Fruit fly (Drosophila melanogaster): ENCODE results near the gene cv-d.

The cv-d gene

DNA sequence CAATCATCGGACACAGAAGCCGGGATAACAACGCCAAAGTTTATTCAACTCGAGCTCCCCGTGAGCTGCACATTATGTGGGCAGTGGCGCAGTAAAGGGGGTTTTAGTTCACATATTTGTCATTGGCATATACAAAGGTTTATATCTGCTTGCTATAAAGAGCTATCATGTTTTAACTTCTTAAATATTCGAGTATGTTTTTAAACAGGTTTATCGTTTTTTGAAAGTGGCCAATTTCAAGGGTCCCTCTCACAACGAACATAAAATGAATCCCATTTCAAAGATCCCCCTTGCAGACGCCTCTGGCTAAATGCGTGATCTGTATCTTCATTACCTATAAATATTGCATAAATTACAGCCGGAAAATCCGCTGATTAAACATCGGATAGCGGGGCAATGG, 25.8 kb downstream of the cv-d start (continued):
- TF ChIP-seq CG10543 (GFP tag; optimal IDR thresholded peaks at IDR 0.05): no peak
- TF ChIP-seq CG6689 (GFP tag; IDR thresholded peaks at IDR 0.05): peak; percentile 24; the same call in 1 of the 2 replicates
- peak; percentile 38 for TF ChIP-seq CG15269 (tag; optimal IDR thresholded peaks at IDR 0.05)
- TF ChIP-seq seq (GFP tag; IDR thresholded peaks at IDR 0.05): 0 out of 2 replicates have a peak, but pooled peaks have one; percentile 12
- TF ChIP-seq CG6272 (GFP tag; IDR thresholded peaks at IDR 0.05): no peak
- no peak for TF ChIP-seq abd-A (tag; optimal IDR thresholded peaks at IDR 0.05)
- no peak for TF ChIP-seq danr (GFP tag; IDR thresholded peaks at IDR 0.05)
- peak; percentile 13 for TF ChIP-seq CG9817 (tag; optimal IDR thresholded peaks at IDR 0.05)
- TF ChIP-seq CG7839 (tag; optimal IDR thresholded peaks at IDR 0.05): no peak
- no peak for TF ChIP-seq Sin3A (optimal IDR thresholded peaks at IDR 0.05)
- TF ChIP-seq CG17802 (tag; optimal IDR thresholded peaks at IDR 0.05): no peak
- no peak for TF ChIP-seq odd (GFP tag; optimal IDR thresholded peaks at IDR 0.05)
- no peak for TF ChIP-seq CG12236 (GFP tag; optimal IDR thresholded peaks at IDR 0.05)
- peak; percentile 21 for TF ChIP-seq CoRest (tag; optimal IDR thresholded peaks at IDR 0.05)
- TF ChIP-seq Hr78 (GFP tag; optimal IDR thresholded peaks at IDR 0.05): peak in 1 of 2 experiments; percentile 22
- peak; percentile 15 for TF ChIP-seq Ets65A (GFP tag)
- no peak for TF ChIP-seq Hr3 (GFP tag; optimal IDR thresholded peaks at IDR 0.05)
- peak; percentile 55 for TF ChIP-seq CG13424 (tag; optimal IDR thresholded peaks at IDR 0.05)
- peak; percentile 29 for TF ChIP-seq sens (GFP tag)
- TF ChIP-seq dysf (GFP tag; IDR thresholded peaks at IDR 0.05): peak; percentile 45; the same call in 1 of the 3 replicates
- no peak for TF ChIP-seq CG30403 (GFP tag; optimal IDR thresholded peaks at IDR 0.05)
- no peak for TF ChIP-seq CG11456 (GFP tag; IDR thresholded peaks at IDR 0.05)
- TF ChIP-seq CG7357 (GFP tag; IDR thresholded peaks at IDR 0.05): peak; percentile 18; the same call in 1 of the 3 replicates
- TF ChIP-seq prd (optimal IDR thresholded peaks at IDR 0.05): no peak
- TF ChIP-seq prd (GFP tag; IDR thresholded peaks at IDR 0.05): peak; percentile 30; the same call in 1 of the 3 replicates
- peak; percentile 39; the same call in 1 of the 3 replicates for TF ChIP-seq row (GFP tag; IDR thresholded peaks at IDR 0.05)
- peak; percentile 31 for TF ChIP-seq lbe (GFP tag; optimal IDR thresholded peaks at IDR 0.05)
- TF ChIP-seq Gug (GFP tag; IDR thresholded peaks at IDR 0.05): 0 out of 4 replicates have a peak, but pooled peaks have one; percentile 2
- TF ChIP-seq dpn (GFP tag; optimal IDR thresholded peaks at IDR 0.05): peak in 1 of 2 experiments; percentile 32
- TF ChIP-seq H15 (GFP tag; IDR thresholded peaks at IDR 0.05): no peak
- no peak for TF ChIP-seq CG1603 (tag; optimal IDR thresholded peaks at IDR 0.05)
- TF ChIP-seq Elba2 (GFP tag; optimal IDR thresholded peaks at IDR 0.05): no peak
- TF ChIP-seq tgo (GFP tag; IDR thresholded peaks at IDR 0.05): peak; percentile 35; the same call in 2 of the 3 replicates
- TF ChIP-seq CG15696 (tag; optimal IDR thresholded peaks at IDR 0.05): peak; percentile 16
- peak; percentile 30 for TF ChIP-seq lmd (GFP tag; IDR thresholded peaks at IDR 0.05)
- TF ChIP-seq CG4360 (GFP tag; IDR thresholded peaks at IDR 0.05): no peak
- no peak for TF ChIP-seq ssp (GFP tag; IDR thresholded peaks at IDR 0.05)
- no peak for TF ChIP-seq CG6175 (GFP tag; IDR thresholded peaks at IDR 0.05)
- peak; percentile 4 for TF ChIP-seq CG12391 (tag; optimal IDR thresholded peaks at IDR 0.05)
- no peak for TF ChIP-seq CG32532 (GFP tag; IDR thresholded peaks at IDR 0.05)
- TF ChIP-seq CG30020 (tag; optimal IDR thresholded peaks at IDR 0.05): no peak
- no peak for TF ChIP-seq cwo (GFP tag; optimal IDR thresholded peaks at IDR 0.05)
- TF ChIP-seq CG17612 (GFP tag; IDR thresholded peaks at IDR 0.05): no peak
- no peak for TF ChIP-seq da (GFP tag; optimal IDR thresholded peaks at IDR 0.05)
- TF ChIP-seq CG16779 (GFP tag; IDR thresholded peaks at IDR 0.05): no peak
- no peak for TF ChIP-seq mirr (GFP tag; optimal IDR thresholded peaks at IDR 0.05)
- no peak for TF ChIP-seq z (GFP tag; IDR thresholded peaks at IDR 0.05)
- TF ChIP-seq mam (GFP tag; optimal IDR thresholded peaks at IDR 0.05): peak; percentile 16
- 0 out of 2 replicates have a peak, but pooled peaks have one; percentile 5 for TF ChIP-seq Ada2b (GFP tag; IDR thresholded peaks at IDR 0.05)
- no peak for TF ChIP-seq GATAe (GFP tag; conservative IDR thresholded peaks at IDR 0.05)
- TF ChIP-seq Side (GFP tag; optimal IDR thresholded peaks at IDR 0.05): no peak
- TF ChIP-seq NfI (GFP tag; optimal IDR thresholded peaks at IDR 0.05): peak; percentile 9
